Fruit fly (Drosophila melanogaster): ENCODE results near the gene ct.
A peak's percentile ranks its signal among the peaks of the same experiment; 100 is the strongest.

Gene ct

dm6 chrX:7691947-7692739 lies 83.9 kb downstream of the ct start:
- TF ChIP-seq CG11617 (GFP tag; optimal IDR thresholded peaks at IDR 0.05) (peak; percentile 95), cnc (optimal IDR thresholded peaks at IDR 0.05) (no peak), CG1620 (GFP tag; optimal IDR thresholded peaks at IDR 0.05) (peak; percentile 49), tj (GFP tag; optimal IDR thresholded peaks at IDR 0.05) (peak; percentile 78), CG7045 (GFP tag; optimal IDR thresholded peaks at IDR 0.05) (peak; percentile 66), Hr96 (GFP tag; optimal IDR thresholded peaks at IDR 0.05) (peak; percentile 70), toe (GFP tag; optimal IDR thresholded peaks at IDR 0.05) (peak; percentile 47), Crg-1 (GFP tag; optimal IDR thresholded peaks at IDR 0.05) (no peak), CG14711 (tag; optimal IDR thresholded peaks at IDR 0.05) (peak; percentile 68), Mnt (GFP tag; optimal IDR thresholded peaks at IDR 0.05) (no peak), bab1 (GFP tag; optimal IDR thresholded peaks at IDR 0.05) (peak; percentile 61), CG7101 (tag; optimal IDR thresholded peaks at IDR 0.05) (peak; percentile 84), cic (GFP tag; optimal IDR thresholded peaks at IDR 0.05) (peak; percentile 19), ovo (GFP tag; optimal IDR thresholded peaks at IDR 0.05) (peak; percentile 10), CG5204 (GFP tag; optimal IDR thresholded peaks at IDR 0.05) (peak; percentile 40), kay (GFP tag; ENCODE audit: borderline replicate concordance) (peak; percentile 52), pad (GFP tag; optimal IDR thresholded peaks at IDR 0.05) (no peak), CG12768 (GFP tag; optimal IDR thresholded peaks at IDR 0.05) (peak; percentile 61), Clk (GFP tag; optimal IDR thresholded peaks at IDR 0.05) (peak; percentile 53), CG33017 (tag; optimal IDR thresholded peaks at IDR 0.05) (peak; percentile 87)

dm6 chrX:7692740-7693064 lies 84.5 kb downstream of the ct start:
- TF ChIP-seq CG1620 (GFP tag; optimal IDR thresholded peaks at IDR 0.05) (no peak), CG7101 (tag; optimal IDR thresholded peaks at IDR 0.05) (peak; percentile 93), kay (GFP tag; ENCODE audit: borderline replicate concordance) (no peak), pad (GFP tag; optimal IDR thresholded peaks at IDR 0.05) (peak; percentile 42), CG14711 (tag; optimal IDR thresholded peaks at IDR 0.05) (peak; percentile 89), bab1 (GFP tag; optimal IDR thresholded peaks at IDR 0.05) (peak; percentile 89), Clk (GFP tag; optimal IDR thresholded peaks at IDR 0.05) (peak; percentile 3), Crg-1 (GFP tag; optimal IDR thresholded peaks at IDR 0.05) (peak; percentile 63), CG7045 (GFP tag; optimal IDR thresholded peaks at IDR 0.05) (peak; percentile 48), Hr96 (GFP tag; optimal IDR thresholded peaks at IDR 0.05) (peak; percentile 72), cic (GFP tag; optimal IDR thresholded peaks at IDR 0.05) (no peak), ovo (GFP tag; optimal IDR thresholded peaks at IDR 0.05) (no peak), CG33017 (tag; optimal IDR thresholded peaks at IDR 0.05) (peak; percentile 81), tj (GFP tag; optimal IDR thresholded peaks at IDR 0.05) (no peak), toe (GFP tag; optimal IDR thresholded peaks at IDR 0.05) (no peak), CG12768 (GFP tag; optimal IDR thresholded peaks at IDR 0.05) (peak; percentile 65), CG11617 (GFP tag; optimal IDR thresholded peaks at IDR 0.05) (no peak), Mnt (GFP tag; optimal IDR thresholded peaks at IDR 0.05) (peak; percentile 45), cnc (optimal IDR thresholded peaks at IDR 0.05) (no peak), CG5204 (GFP tag; optimal IDR thresholded peaks at IDR 0.05) (peak; percentile 50)

DNA sequence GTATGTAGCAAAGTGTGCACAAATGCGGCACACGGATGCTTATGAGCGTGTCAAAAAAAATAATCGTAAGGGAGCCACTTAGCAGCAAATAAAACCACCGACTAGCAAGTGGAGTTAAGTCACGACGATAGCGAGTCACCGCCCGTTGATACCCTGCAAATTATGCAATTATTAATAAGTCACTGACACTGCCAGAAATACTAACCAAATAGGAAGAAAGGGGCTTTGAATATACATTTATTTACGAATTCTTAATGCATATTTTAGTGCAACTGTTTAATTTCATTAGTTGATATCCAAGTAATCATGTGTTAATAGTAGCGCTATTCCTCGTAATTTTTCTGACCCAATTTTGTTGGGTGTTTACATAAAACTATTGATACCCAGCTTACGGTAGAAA lies 85.2 kb downstream of the ct start:
- no peak for TF ChIP-seq toe (GFP tag; optimal IDR thresholded peaks at IDR 0.05)
- TF ChIP-seq CG12768 (GFP tag; optimal IDR thresholded peaks at IDR 0.05): no peak
- no peak for TF ChIP-seq Hr96 (GFP tag; optimal IDR thresholded peaks at IDR 0.05)
- TF ChIP-seq CG7045 (GFP tag; optimal IDR thresholded peaks at IDR 0.05): no peak
- TF ChIP-seq cnc (optimal IDR thresholded peaks at IDR 0.05): no peak
- no peak for TF ChIP-seq CG7101 (tag; optimal IDR thresholded peaks at IDR 0.05)
- no peak for TF ChIP-seq CG1620 (GFP tag; optimal IDR thresholded peaks at IDR 0.05)
- no peak for TF ChIP-seq CG33017 (tag; optimal IDR thresholded peaks at IDR 0.05)
- TF ChIP-seq CG5204 (GFP tag; optimal IDR thresholded peaks at IDR 0.05): no peak
- no peak for TF ChIP-seq pad (GFP tag; optimal IDR thresholded peaks at IDR 0.05)
- no peak for TF ChIP-seq cic (GFP tag; optimal IDR thresholded peaks at IDR 0.05)
- no peak for TF ChIP-seq tj (GFP tag; optimal IDR thresholded peaks at IDR 0.05)
- TF ChIP-seq CG11617 (GFP tag; optimal IDR thresholded peaks at IDR 0.05): no peak

- TF ChIP-seq CG5204 (GFP tag; optimal IDR thresholded peaks at IDR 0.05) (no peak), cic (GFP tag; optimal IDR thresholded peaks at IDR 0.05) (no peak), kay (GFP tag; ENCODE audit: borderline replicate concordance) (peak; percentile 82), toe (GFP tag; optimal IDR thresholded peaks at IDR 0.05) (no peak), tj (GFP tag; optimal IDR thresholded peaks at IDR 0.05) (peak; percentile 92), Hr96 (GFP tag; optimal IDR thresholded peaks at IDR 0.05) (no peak), Clk (GFP tag; optimal IDR thresholded peaks at IDR 0.05) (no peak), bab1 (GFP tag; optimal IDR thresholded peaks at IDR 0.05) (peak; percentile 11), CG7101 (tag; optimal IDR thresholded peaks at IDR 0.05) (no peak)
Measured at dm6 chrX:7694207-7694606, 86.0 kb downstream of the ct start.

DNA sequence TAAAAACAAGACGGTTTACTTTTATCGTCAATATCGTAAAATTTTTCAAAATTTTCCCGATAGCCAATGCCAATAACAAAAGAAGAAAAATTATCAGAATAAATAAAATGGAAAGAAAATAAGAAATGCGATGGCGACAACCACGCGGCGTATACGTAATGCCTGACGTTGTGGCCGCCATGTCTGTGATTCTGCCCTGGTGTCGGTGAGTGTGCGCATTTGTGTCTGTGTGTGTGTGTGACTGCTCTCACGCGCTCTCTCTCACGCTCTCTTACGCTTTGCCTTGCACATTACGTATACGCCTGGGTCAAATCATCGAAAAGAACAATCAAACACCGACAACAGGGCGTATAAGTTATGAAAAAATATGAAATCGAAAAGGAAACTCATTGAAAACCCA lies 86.6 kb downstream of the ct start:
- no peak for TF ChIP-seq pad (GFP tag; optimal IDR thresholded peaks at IDR 0.05)
- no peak for TF ChIP-seq Clk (GFP tag; optimal IDR thresholded peaks at IDR 0.05)
- TF ChIP-seq cnc (optimal IDR thresholded peaks at IDR 0.05): no peak
- no peak for TF ChIP-seq CG33017 (tag; optimal IDR thresholded peaks at IDR 0.05)
- no peak for TF ChIP-seq Crg-1 (GFP tag; optimal IDR thresholded peaks at IDR 0.05)
- no peak for TF ChIP-seq CG12768 (GFP tag; optimal IDR thresholded peaks at IDR 0.05)
- TF ChIP-seq CG11617 (GFP tag; optimal IDR thresholded peaks at IDR 0.05): no peak
- peak; percentile 80 for TF ChIP-seq Mnt (GFP tag; optimal IDR thresholded peaks at IDR 0.05)
- no peak for TF ChIP-seq CG14711 (tag; optimal IDR thresholded peaks at IDR 0.05)
- peak; percentile 8 for TF ChIP-seq Hr96 (GFP tag; optimal IDR thresholded peaks at IDR 0.05)
- TF ChIP-seq CG5204 (GFP tag; optimal IDR thresholded peaks at IDR 0.05): no peak

Data from whole organism, adult.